Fruit fly (Drosophila melanogaster): ENCODE data around the gene Tssk.

- TF ChIP-seq psq (optimal IDR thresholded peaks at IDR 0.05): no peak
- no peak for TF ChIP-seq usp (GFP tag; optimal IDR thresholded peaks at IDR 0.05)
- no peak for TF ChIP-seq EcR (GFP tag; optimal IDR thresholded peaks at IDR 0.05)
These were observed 17.5 kb upstream of the Tssk start for dm6 chr3R:18580979-18581378.

All from whole organism.